Fruit fly (Drosophila melanogaster): Measurements from ENCODE around the gene CG11843.

Gene CG11843

DNA sequence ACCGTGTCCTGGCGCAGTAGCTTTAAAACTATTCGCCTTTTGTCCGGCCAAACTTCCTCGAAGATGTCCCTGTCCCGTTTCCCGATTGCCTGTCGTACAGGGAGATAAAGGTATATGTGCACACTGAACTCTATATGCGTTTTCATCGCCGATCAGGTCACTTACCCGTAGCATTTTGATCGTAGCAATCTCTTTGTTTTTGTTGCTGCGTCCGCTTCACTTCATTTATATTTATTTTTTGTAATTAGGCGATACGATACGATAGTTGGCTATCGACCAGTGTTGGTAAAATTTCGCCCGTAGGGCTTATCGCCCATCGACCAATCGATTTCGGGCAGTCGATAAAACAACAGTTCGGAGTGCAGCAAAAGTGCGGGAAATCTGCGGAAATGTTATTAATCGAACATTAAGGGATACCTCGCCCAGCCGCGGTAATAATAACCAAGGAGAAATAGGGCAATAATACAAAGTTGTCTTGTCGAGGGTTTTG, 8.6 kb downstream of the CG11843 start, which contains the start of the genes Cul5 and Bicra (continued):
- TF ChIP-seq achi (GFP tag; optimal IDR thresholded peaks at IDR 0.05): no peak
- TF ChIP-seq CG32006 (GFP tag; optimal IDR thresholded peaks at IDR 0.05): no peak
- no peak for TF ChIP-seq salr (GFP tag; optimal IDR thresholded peaks at IDR 0.05)
- TF ChIP-seq Eip78C (GFP tag): no peak
- no peak for TF ChIP-seq CG6276 (GFP tag; optimal IDR thresholded peaks at IDR 0.05)
- TF ChIP-seq CG11902 (GFP tag; optimal IDR thresholded peaks at IDR 0.05): no peak
- no peak for TF ChIP-seq esn (GFP tag; optimal IDR thresholded peaks at IDR 0.05)
- TF ChIP-seq fd59A (GFP tag; optimal IDR thresholded peaks at IDR 0.05): no peak
- TF ChIP-seq CG6163 (GFP tag; IDR thresholded peaks at IDR 0.05): no peak
- no peak for TF ChIP-seq CG8119 (GFP tag; IDR thresholded peaks at IDR 0.05)
- no peak for TF ChIP-seq Sox15 (GFP tag; optimal IDR thresholded peaks at IDR 0.05)
- peak; percentile 48 for TF ChIP-seq CG16779 (tag; optimal IDR thresholded peaks at IDR 0.05)
- TF ChIP-seq CG15336 (GFP tag; IDR thresholded peaks at IDR 0.05): no peak
- no peak for TF ChIP-seq eg (GFP tag; IDR thresholded peaks at IDR 0.05)
- TF ChIP-seq fkh (GFP tag; optimal IDR thresholded peaks at IDR 0.05): peak; percentile 43
- peak; percentile 39 to 54 for TF ChIP-seq ss (GFP tag; optimal IDR thresholded peaks at IDR 0.05)
- no peak for TF ChIP-seq Hr39 (GFP tag; optimal IDR thresholded peaks at IDR 0.05)
- peak; percentile 61 for TF ChIP-seq Sox14 (GFP tag; optimal IDR thresholded peaks at IDR 0.05)
- no peak for TF ChIP-seq Blimp-1 (GFP tag; optimal IDR thresholded peaks at IDR 0.05)

dm6 chr3R:29063207-29063920, 9.2 kb downstream of the CG11843 start:
- TF ChIP-seq CG34406 (GFP tag; optimal IDR thresholded peaks at IDR 0.05) (peak; percentile 77), Lpt (GFP tag; optimal IDR thresholded peaks at IDR 0.05) (no peak), fd85E (GFP tag; optimal IDR thresholded peaks at IDR 0.05) (no peak), Hr38 (GFP tag; optimal IDR thresholded peaks at IDR 0.05) (no peak), Sox14 (GFP tag; optimal IDR thresholded peaks at IDR 0.05) (peak; percentile 81), Sox102F (GFP tag; optimal IDR thresholded peaks at IDR 0.05) (peak; percentile 83), Eip93F (GFP tag; optimal IDR thresholded peaks at IDR 0.05) (peak; percentile 26), CG6808 (GFP tag; optimal IDR thresholded peaks at IDR 0.05) (peak; percentile 75), CG6276 (GFP tag; optimal IDR thresholded peaks at IDR 0.05) (peak; percentile 35), CG15336 (GFP tag; IDR thresholded peaks at IDR 0.05) (no peak), Eip78C (GFP tag) (peak; percentile 91), salr (GFP tag; optimal IDR thresholded peaks at IDR 0.05) (peak in 1 of 2 experiments; percentile 71), CG8632 (GFP tag; optimal IDR thresholded peaks at IDR 0.05) (peak; percentile 74), CG32006 (GFP tag; optimal IDR thresholded peaks at IDR 0.05) (peak; percentile 78), CG3032 (tag; optimal IDR thresholded peaks at IDR 0.05) (peak; percentile 78), CG10669 (GFP tag; optimal IDR thresholded peaks at IDR 0.05) (peak; percentile 72), fkh (GFP tag; optimal IDR thresholded peaks at IDR 0.05) (peak; percentile 55), acj6 (GFP tag; optimal IDR thresholded peaks at IDR 0.05) (peak; percentile 58), ss (GFP tag; optimal IDR thresholded peaks at IDR 0.05) (peak in 1 of 2 experiments; percentile 18), eg (GFP tag; IDR thresholded peaks at IDR 0.05) (no peak), svp (GFP tag) (peak; percentile 74), CG6854 (GFP tag; optimal IDR thresholded peaks at IDR 0.05) (no peak), CG11762 (GFP tag; optimal IDR thresholded peaks at IDR 0.05; ENCODE audit: insufficient read depth) (peak; percentile 41), CG3919 (GFP tag; optimal IDR thresholded peaks at IDR 0.05) (peak; percentile 32), net (GFP tag; optimal IDR thresholded peaks at IDR 0.05) (peak; percentile 67), Smox (GFP tag; optimal IDR thresholded peaks at IDR 0.05) (peak; percentile 68), Hr4 (GFP tag; optimal IDR thresholded peaks at IDR 0.05) (peak; percentile 84), CG11902 (GFP tag; optimal IDR thresholded peaks at IDR 0.05) (peak; percentile 61), OdsH (GFP tag; optimal IDR thresholded peaks at IDR 0.05) (peak; percentile 63), Gug (GFP tag; IDR thresholded peaks at IDR 0.05) (no peak), cyc (GFP tag; optimal IDR thresholded peaks at IDR 0.05) (peak; percentile 50), CG1621 (tag; optimal IDR thresholded peaks at IDR 0.05) (peak; percentile 37), CG31627 (GFP tag; optimal IDR thresholded peaks at IDR 0.05) (peak; percentile 62), dsx (GFP tag; optimal IDR thresholded peaks at IDR 0.05; ENCODE audit: poor library complexity, severe bottlenecking) (peak; percentile 32), CG10631 (GFP tag; optimal IDR thresholded peaks at IDR 0.05) (peak; percentile 82), spab (GFP tag; optimal IDR thresholded peaks at IDR 0.05) (peak; percentile 8), CG9139 (GFP tag; optimal IDR thresholded peaks at IDR 0.05) (peak; percentile 18), CG7368 (GFP tag; optimal IDR thresholded peaks at IDR 0.05) (peak; percentile 28)
